Worm (Caenorhabditis elegans): ENCODE results near the gene cox-15.

cox-15 gene

DNA sequence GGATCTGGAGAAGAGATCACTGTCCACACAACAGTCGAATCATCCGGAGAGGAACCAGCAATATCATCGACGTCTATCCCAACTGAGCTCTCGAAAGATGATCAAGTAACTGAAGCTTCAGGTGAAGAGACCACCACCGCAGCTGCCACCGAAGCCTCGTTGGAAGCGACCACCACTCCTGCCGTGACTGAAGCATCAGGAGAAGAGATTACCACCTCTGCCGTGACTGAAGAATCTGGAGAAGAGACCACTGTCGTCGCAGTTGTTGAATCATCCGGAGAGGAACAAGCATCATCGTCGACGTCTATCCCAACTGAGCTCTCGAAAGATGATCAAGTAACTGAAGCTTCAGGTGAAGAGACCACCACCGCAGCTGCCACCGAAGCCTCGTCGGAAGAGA is 23.1 kb downstream of the cox-15 start:
- TF ChIP-seq T26A8.4 (GFP tag; IDR thresholded peaks at IDR 0.05) (peak; percentile 39; the same call in 1 of the 2 replicates), egl-43 (GFP tag; IDR thresholded peaks at IDR 0.05) (peak; percentile 52; the same call in 1 of the 2 replicates), dmd-9 (GFP tag; IDR thresholded peaks at IDR 0.05) (0 out of 2 replicates have a peak, but pooled peaks have one; percentile 19), mxl-2 (GFP tag; conservative IDR thresholded peaks at IDR 0.05) (peak; percentile 38; the same call in 1 of the 2 replicates), hmg-1.1 (GFP tag; IDR thresholded peaks at IDR 0.05) (peak; percentile 33; the same call in 1 of the 2 replicates), set-16 (GFP tag; IDR thresholded peaks at IDR 0.05) (peak; percentile 80), lim-7 (GFP tag; IDR thresholded peaks at IDR 0.05) (peak; percentile 38)

DNA sequence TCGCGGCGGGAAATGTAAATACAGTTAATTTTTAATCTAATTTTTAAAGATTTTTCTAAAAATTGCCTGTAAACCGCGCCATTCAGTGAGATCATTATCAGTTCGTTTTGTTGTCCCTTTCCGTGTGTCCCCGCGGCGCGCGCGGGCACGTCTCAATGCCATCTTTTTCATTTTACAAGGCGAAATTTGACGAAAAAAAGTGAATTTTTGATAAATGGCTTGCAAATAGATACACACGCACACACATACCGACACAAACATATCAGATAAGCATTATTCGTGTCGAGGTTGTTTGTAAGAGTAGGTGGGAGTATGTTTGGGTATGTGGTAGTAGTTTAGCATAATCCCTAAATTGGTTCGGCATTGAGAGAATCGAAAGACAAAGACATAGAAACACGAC is 29.0 kb downstream of the cox-15 start:
- peak; percentile 46 for TF ChIP-seq nhr-28 (tag; optimal IDR thresholded peaks at IDR 0.05)
- no peak for TF ChIP-seq F49E8.2 (tag; optimal IDR thresholded peaks at IDR 0.05; ENCODE audit: borderline replicate concordance)

DNA sequence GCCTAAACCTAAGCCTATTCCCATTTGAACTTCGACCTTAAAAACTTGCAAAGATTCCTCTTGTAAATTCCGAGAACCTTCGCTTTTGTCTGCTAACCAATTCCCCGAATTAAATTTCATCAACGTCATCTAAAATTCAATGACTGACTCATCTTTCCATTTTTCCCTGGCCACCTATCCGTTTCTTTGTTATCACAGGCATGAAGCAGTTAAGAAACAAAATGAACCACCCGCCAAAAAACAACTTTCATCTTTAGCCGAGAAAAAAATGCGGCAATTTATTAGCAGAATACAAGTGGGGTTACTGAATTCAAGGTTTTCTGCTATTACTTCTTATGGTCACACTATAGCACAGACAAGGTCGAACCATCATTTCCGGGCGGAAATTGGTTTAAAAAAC is 30.0 kb downstream of the cox-15 start:
- TF ChIP-seq hif-1 (tag; optimal IDR thresholded peaks at IDR 0.05) (no peak), zip-11 (GFP tag; IDR thresholded peaks at IDR 0.05) (no peak), lin-13 (GFP tag; optimal IDR thresholded peaks at IDR 0.05) (no peak), snpc-4 (tag; optimal IDR thresholded peaks at IDR 0.05) (no peak), zag-1 (tag; optimal IDR thresholded peaks at IDR 0.05) (no peak), ceh-20 (GFP tag; IDR thresholded peaks at IDR 0.05) (no peak), T20F7.1 (GFP tag; optimal IDR thresholded peaks at IDR 0.05) (no peak), mxl-3 (GFP tag; optimal IDR thresholded peaks at IDR 0.05) (no peak), madf-9 (GFP tag; conservative IDR thresholded peaks at IDR 0.05) (no peak), ZK546.5 (tag; optimal IDR thresholded peaks at IDR 0.05) (no peak), dmd-6 (GFP tag; IDR thresholded peaks at IDR 0.05) (no peak)

DNA sequence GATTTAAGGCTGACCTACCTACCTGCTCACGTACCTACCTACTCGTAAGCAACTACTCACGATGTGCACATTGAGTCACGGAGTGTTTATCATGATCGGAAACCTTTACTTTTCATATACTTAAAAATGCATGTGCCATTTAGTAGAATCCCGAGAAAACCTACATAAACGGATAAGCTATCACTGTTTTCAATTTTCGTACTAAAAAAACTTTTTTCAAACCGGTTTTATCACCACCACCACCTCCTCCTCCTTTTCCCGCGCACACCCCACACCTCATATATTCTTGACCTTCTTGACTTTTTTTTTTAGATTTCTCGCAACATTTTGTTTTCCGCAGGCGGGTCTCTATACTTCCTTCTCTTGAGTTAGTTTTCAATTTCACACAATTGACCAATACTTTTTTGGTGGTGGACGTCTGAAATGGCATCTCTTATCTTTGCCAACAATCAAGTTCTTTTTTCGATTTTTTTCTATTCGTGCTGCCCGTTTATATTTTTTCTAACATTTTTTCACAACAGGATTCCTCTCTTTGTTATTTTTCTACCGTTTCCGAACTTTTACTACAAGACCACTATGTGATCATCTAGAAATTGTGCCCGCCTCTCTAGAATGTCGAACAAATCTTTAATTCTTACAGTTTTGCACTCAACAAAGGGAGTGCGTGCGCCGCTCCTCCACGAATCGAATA is 32.0 kb downstream of the cox-15 start, which contains the start of gene srap-1:
srap-1 (plus strand) TSS at position 641 of the 691 bp plus-strand sequence.
- TF ChIP-seq nhr-48 (tag; optimal IDR thresholded peaks at IDR 0.05) (no peak), unc-62 (GFP tag; optimal IDR thresholded peaks at IDR 0.05 in 1 of 2) (peak in 1 of 2 experiments; percentile 50), unc-62 (tag; optimal IDR thresholded peaks at IDR 0.05) (no peak)

DNA sequence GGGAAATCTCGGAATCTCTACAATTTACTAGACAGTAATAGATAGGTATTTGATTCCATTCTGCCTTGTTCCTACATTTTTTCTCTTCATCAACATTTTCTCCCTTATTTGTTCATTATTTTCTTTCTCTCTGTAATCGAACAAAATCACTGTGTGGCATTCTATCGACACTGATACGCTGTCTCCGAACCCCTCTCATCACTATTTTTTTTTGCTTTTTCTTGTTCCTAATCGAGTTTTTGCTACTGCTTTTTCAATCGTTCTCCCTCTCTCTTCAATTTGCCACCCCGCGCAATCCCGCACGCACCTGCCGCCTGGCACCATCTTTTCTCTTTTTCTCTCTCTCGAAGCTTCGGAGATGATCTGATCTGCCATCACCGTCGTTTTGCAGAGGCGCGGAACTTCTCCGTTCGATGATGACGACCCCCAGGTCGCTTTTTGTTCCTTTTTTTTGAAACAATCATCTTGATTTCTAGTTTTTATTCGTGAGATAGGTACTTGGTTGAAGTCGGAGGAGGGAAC is 34.5 kb downstream of the cox-15 start:
- peak; percentile 43 for TF ChIP-seq nhr-10 (tag; optimal IDR thresholded peaks at IDR 0.05)
- TF ChIP-seq unc-62 (GFP tag; optimal IDR thresholded peaks at IDR 0.05 in 1 of 2), result peak in 1 of 2 experiments; percentile 94
- TF ChIP-seq unc-62 (tag; optimal IDR thresholded peaks at IDR 0.05), result no peak
- TF ChIP-seq tag-97 (GFP tag; IDR thresholded peaks at IDR 0.05), result no peak
- TF ChIP-seq mes-2 (tag; optimal IDR thresholded peaks at IDR 0.05; ENCODE audit: poor library complexity, severe bottlenecking), result peak; percentile 24
- TF ChIP-seq mdl-1 (tag; optimal IDR thresholded peaks at IDR 0.05), result peak in 1 of 2 experiments; percentile 41
- peak; percentile 48; the same call in 1 of the 2 replicates for TF ChIP-seq set-16 (GFP tag; IDR thresholded peaks at IDR 0.05)
- TF ChIP-seq mxl-3 (GFP tag; optimal IDR thresholded peaks at IDR 0.05), result peak; percentile 22
- TF ChIP-seq ceh-44 (GFP tag; IDR thresholded peaks at IDR 0.05), result no peak
- peak; percentile 24 for TF ChIP-seq mep-1 (tag; optimal IDR thresholded peaks at IDR 0.05)
- no peak for TF ChIP-seq lin-39 (tag; optimal IDR thresholded peaks at IDR 0.05)
- TF ChIP-seq arid-1 (GFP tag; conservative IDR thresholded peaks at IDR 0.05), result no peak
- TF ChIP-seq saeg-2 (GFP tag; IDR thresholded peaks at IDR 0.05), result no peak
- no peak for TF ChIP-seq lin-13 (GFP tag; optimal IDR thresholded peaks at IDR 0.05)
- TF ChIP-seq F37D6.2 (tag; optimal IDR thresholded peaks at IDR 0.05), result no peak
- TF ChIP-seq lin-38 (GFP tag; IDR thresholded peaks at IDR 0.05), result no peak
- no peak for TF ChIP-seq sdz-12 (GFP tag; optimal IDR thresholded peaks at IDR 0.05)
- no peak for TF ChIP-seq attf-4 (tag; optimal IDR thresholded peaks at IDR 0.05)
- peak; percentile 11 for TF ChIP-seq nhr-28 (tag; optimal IDR thresholded peaks at IDR 0.05)
- TF ChIP-seq dmd-8 (GFP tag; IDR thresholded peaks at IDR 0.05), result 0 out of 2 replicates have a peak, but pooled peaks have one; percentile 12
- peak; percentile 84 for TF ChIP-seq aha-1 (tag)
- TF ChIP-seq hlh-11 (tag; optimal IDR thresholded peaks at IDR 0.05), result peak; percentile 9

Data from whole organism, L4 larva.